Worm (Caenorhabditis elegans) whole organism, young adult: Measurements from ENCODE around the gene T19C4.1.

Source experiments
- D2030.7 ChIP-seq: fragments of 200-800 bp; sonication (Bioruptor generic); IDR thresholded peaks from 2 replicates; pipeline ENCODE4 v1.3.6; 2022; ENCODE audit warnings: missing genetic modification reagents, missing genetic modification characterization, missing compliant biosample characterization
- F10E7.11 ChIP-seq: sonication (generic microtip); optimal IDR thresholded peaks from 2 replicates; lab custom pipeline; 2017; ENCODE audit warnings: mild to moderate bottlenecking, missing genetic modification characterization, moderate library complexity, missing compliant biosample characterization
- F23B12.7 ChIP-seq: sonication (generic microtip); optimal IDR thresholded peaks from 2 replicates; lab custom pipeline; 2017; ENCODE audit warnings: missing genetic modification characterization, mild to moderate bottlenecking, missing compliant biosample characterization, antibody characterized with exemption, moderate library complexity; ENCODE audit not compliant: insufficient read depth
- F49E8.2 ChIP-seq: sonication (generic microtip); optimal IDR thresholded peaks from 3 replicates; lab custom pipeline; 2017; ENCODE audit warnings: missing genetic modification characterization, mild to moderate bottlenecking, missing compliant biosample characterization, antibody characterized with exemption, moderate library complexity; ENCODE audit not compliant: insufficient read depth
- T07F8.4 ChIP-seq: sonication (generic microtip); optimal IDR thresholded peaks from 2 replicates; lab custom pipeline; 2016; ENCODE audit warnings: mild to moderate bottlenecking, missing genetic modification characterization, moderate library complexity, missing compliant biosample characterization
- Y53G8AR.9 ChIP-seq: fragments of 200-800 bp; sonication (Bioruptor generic); conservative IDR thresholded peaks from 2 replicates; pipeline ENCODE4 v1.3.6; 2022; ENCODE audit warnings: missing genetic modification reagents, missing genetic modification characterization, missing compliant biosample characterization
- Y56A3A.18 ChIP-seq: fragments of 200-800 bp; sonication (Bioruptor generic); IDR thresholded peaks from 2 replicates; pipeline ENCODE4 v1.3.6; 2022; ENCODE audit warnings: missing genetic modification reagents, missing genetic modification characterization, missing compliant biosample characterization
- Y67H2A.10 ChIP-seq: fragments of 200-800 bp; sonication (Bioruptor generic); conservative IDR thresholded peaks from 2 replicates; pipeline ENCODE4 v1.3.6; 2022; ENCODE audit warnings: missing genetic modification reagents, missing genetic modification characterization, missing compliant biosample characterization
- Y79H2A.3 ChIP-seq: fragments of 200-800 bp; sonication (Bioruptor generic); conservative IDR thresholded peaks from 2 replicates; pipeline ENCODE4 v1.3.6; 2022; ENCODE audit warnings: missing genetic modification reagents, missing genetic modification characterization, missing compliant biosample characterization
- ZK185.1 ChIP-seq: sonication (generic microtip); optimal IDR thresholded peaks from 2 replicates; lab custom pipeline; 2016; ENCODE audit warnings: mild to moderate bottlenecking, missing genetic modification characterization, missing compliant biosample characterization; ENCODE audit not compliant: poor library complexity, severe bottlenecking
- athp-1 ChIP-seq: sonication (generic microtip); optimal IDR thresholded peaks from 2 replicates; lab custom pipeline; 2017; ENCODE audit warnings: mild to moderate bottlenecking, missing genetic modification characterization, missing compliant biosample characterization
- attf-5 ChIP-seq: fragments of 200-800 bp; sonication (Bioruptor generic); optimal IDR thresholded peaks from 2 replicates; lab custom pipeline; 2018; ENCODE audit warnings: mild to moderate bottlenecking, missing genetic modification characterization, missing compliant biosample characterization
- cebp-1 ChIP-seq, 2 experiments: fragments of 200-800 bp in 1 of 2; sonication (Bioruptor generic) in 1 of 2; sonication (generic microtip) in 1 of 2; IDR thresholded peaks in 1 of 2; optimal IDR thresholded peaks in 1 of 2; 2 replicates each; pipeline versions ENCODE4 v1.3.6 to Lab custom; 2017 to 2022; ENCODE audit warnings: missing compliant biosample characterization in 2 of 2, missing genetic modification characterization in 2 of 2, mild to moderate bottlenecking in 1 of 2, missing genetic modification reagents in 1 of 2, moderate library complexity in 1 of 2
- ceh-27 ChIP-seq: fragments of 200-800 bp; sonication (Bioruptor generic); optimal IDR thresholded peaks from 2 replicates; lab custom pipeline; 2018; ENCODE audit warnings: mild to moderate bottlenecking, missing genetic modification characterization, moderate library complexity, missing compliant biosample characterization
- egl-44 ChIP-seq: fragments of 200-800 bp; sonication (Bioruptor generic); IDR thresholded peaks from 2 replicates; pipeline ENCODE4 v1.3.6; 2022; ENCODE audit warnings: missing genetic modification reagents, missing genetic modification characterization, missing compliant biosample characterization
- him-1 ChIP-seq: sonication (generic microtip); optimal IDR thresholded peaks from 2 replicates; lab custom pipeline; 2016; ENCODE audit warnings: missing genotype, missing genetic modification reagents, missing genetic modification characterization, missing compliant biosample characterization
- hmg-1.2 ChIP-seq: fragments of 200-800 bp; sonication (Bioruptor generic); IDR thresholded peaks from 2 replicates; pipeline ENCODE4 v1.3.6; 2022; ENCODE audit warnings: missing genetic modification reagents, missing genetic modification characterization, missing compliant biosample characterization
- hmg-20 ChIP-seq: fragments of 200-800 bp; sonication (Bioruptor generic); IDR thresholded peaks from 2 replicates; pipeline ENCODE4 v1.3.6; 2022; ENCODE audit warnings: missing genetic modification reagents, missing genetic modification characterization, missing compliant biosample characterization
- let-526 ChIP-seq: fragments of 200-800 bp; sonication (Bioruptor generic); IDR thresholded peaks from 2 replicates; pipeline ENCODE4 v1.3.6; 2022; ENCODE audit warnings: missing genetic modification reagents, missing genetic modification characterization, missing compliant biosample characterization
- let-607 ChIP-seq, 2 experiments: fragments of 200-800 bp in 1 of 2; sonication (Bioruptor generic) in 1 of 2; sonication (generic microtip) in 1 of 2; optimal IDR thresholded peaks; 2 replicates each; lab custom pipeline; 2016 to 2018; ENCODE audit warnings: mild to moderate bottlenecking in 2 of 2, missing compliant biosample characterization in 2 of 2, missing genetic modification characterization in 2 of 2, moderate library complexity in 2 of 2, missing genotype in 1 of 2
- lin-26 ChIP-seq: fragments of 200-800 bp; sonication (Bioruptor generic); IDR thresholded peaks from 2 replicates; pipeline ENCODE4 v1.3.6; 2022; ENCODE audit warnings: missing genetic modification reagents, missing genetic modification characterization, missing compliant biosample characterization
- lin-40 ChIP-seq: sonication (generic microtip); optimal IDR thresholded peaks from 2 replicates; lab custom pipeline; 2016; ENCODE audit warnings: missing genetic modification characterization, mild to moderate bottlenecking, missing compliant biosample characterization, missing genotype, missing genetic modification reagents
- lin-54 ChIP-seq: fragments of 200-800 bp; sonication (Bioruptor generic); optimal IDR thresholded peaks from 2 replicates; lab custom pipeline; 2018; ENCODE audit warnings: mild to moderate bottlenecking, missing genetic modification characterization, missing compliant biosample characterization
- lir-1 ChIP-seq: fragments of 200-800 bp; sonication (Bioruptor generic); conservative IDR thresholded peaks from 2 replicates; pipeline ENCODE4 v1.3.6; 2022; ENCODE audit warnings: missing genetic modification reagents, missing genetic modification characterization, missing compliant biosample characterization
- madf-6 ChIP-seq: fragments of 200-800 bp; sonication (Bioruptor generic); IDR thresholded peaks from 2 replicates; pipeline ENCODE4 v1.3.6; 2022; ENCODE audit warnings: missing genetic modification reagents, missing genetic modification characterization, missing compliant biosample characterization
- mcd-1 ChIP-seq: fragments of 200-800 bp; sonication (Bioruptor generic); IDR thresholded peaks from 2 replicates; pipeline ENCODE4 v1.3.6; 2022; ENCODE audit warnings: missing genetic modification reagents, missing genetic modification characterization, missing compliant biosample characterization
- nfyb-1 ChIP-seq: fragments of 200-800 bp; sonication (Bioruptor generic); IDR thresholded peaks from 2 replicates; pipeline ENCODE4 v1.3.6; 2022; ENCODE audit warnings: missing genetic modification reagents, missing genetic modification characterization, missing compliant biosample characterization
- nhr-80 ChIP-seq: sonication (generic microtip); optimal IDR thresholded peaks from 2 replicates; lab custom pipeline; 2016; ENCODE audit warnings: missing genetic modification characterization, missing compliant biosample characterization
- snpc-1.3 ChIP-seq: sonication (generic microtip); optimal IDR thresholded peaks from 2 replicates; lab custom pipeline; 2017; ENCODE audit warnings: missing genetic modification characterization, mild to moderate bottlenecking, missing compliant biosample characterization, antibody characterized with exemption, moderate library complexity, missing genotype, missing genetic modification reagents; ENCODE audit not compliant: insufficient read depth
- snpc-3.4 ChIP-seq: sonication (generic microtip); optimal IDR thresholded peaks from 2 replicates; lab custom pipeline; 2017; ENCODE audit warnings: missing genetic modification characterization, mild to moderate bottlenecking, missing compliant biosample characterization, antibody characterized with exemption, moderate library complexity, missing genotype, missing genetic modification reagents
- sptf-2 ChIP-seq: fragments of 200-800 bp; sonication (Bioruptor generic); optimal IDR thresholded peaks from 2 replicates; lab custom pipeline; 2018; ENCODE audit warnings: mild to moderate bottlenecking, missing genetic modification characterization, missing compliant biosample characterization
- tbp1 ChIP-seq: fragments of 200-800 bp; sonication (Bioruptor generic); optimal IDR thresholded peaks from 2 replicates; lab custom pipeline; 2018; ENCODE audit warnings: mild to moderate bottlenecking, missing genetic modification characterization, missing compliant biosample characterization
- zim-3 ChIP-seq: sonication (generic microtip); optimal IDR thresholded peaks from 2 replicates; lab custom pipeline; 2017; ENCODE audit warnings: mild to moderate bottlenecking, missing genetic modification characterization, moderate library complexity, missing compliant biosample characterization
- ztf-18 ChIP-seq: sonication (generic microtip); optimal IDR thresholded peaks from 2 replicates; lab custom pipeline; 2016; ENCODE audit warnings: missing genotype, mild to moderate bottlenecking, missing genetic modification characterization, missing compliant biosample characterization
- ztf-26 ChIP-seq: sonication (generic microtip); optimal IDR thresholded peaks from 2 replicates; lab custom pipeline; 2017; ENCODE audit warnings: missing genetic modification characterization, missing compliant biosample characterization

T19C4.1 gene

ce11 chrV:11113041-11113574 is 36.4 kb upstream of the T19C4.1 start, which contains the start of gene erfa-3 (continued):
- TF ChIP-seq cebp-1 (GFP tag; IDR thresholded peaks at IDR 0.05; lab: Robert Waterston, UW) (peak; percentile 93), cebp-1 (tag; optimal IDR thresholded peaks at IDR 0.05; lab: Kevin White, UChicago) (peak; percentile 97), ztf-26 (tag; lab: Kevin White, UChicago) (no peak), egl-44 (peak; percentile 45; the same call in 1 of the 2 replicates), nhr-80 (peak; percentile 63), Y79H2A.3 (GFP tag; lab: Robert Waterston, UW) (0 out of 2 replicates have a peak, but pooled peaks have one; percentile 25), snpc-1.3 (tag; lab: Kevin White, UChicago) (peak; percentile 25), D2030.7 (peak; percentile 38; the same call in 1 of the 2 replicates), madf-6 (GFP tag; lab: Robert Waterston, UW) (peak; percentile 76), attf-5 (peak; percentile 85), lin-26 (GFP tag; lab: Robert Waterston, UW) (peak; percentile 36; the same call in 1 of the 2 replicates), Y56A3A.18 (GFP tag; lab: Robert Waterston, UW) (no peak), lir-1 (GFP tag; lab: Robert Waterston, UW) (0 out of 2 replicates have a peak, but pooled peaks have one; percentile 23), let-607 (tag; optimal IDR thresholded peaks at IDR 0.05; lab: Kevin White, UChicago) (peak in 1 of 2 experiments; percentile 2), tbp1 (GFP tag; lab: Kevin White, UChicago) (peak; percentile 33), snpc-3.4 (tag; lab: Kevin White, UChicago) (peak; percentile 85), ceh-27 (no peak), zim-3 (tag; lab: Kevin White, UChicago) (no peak), lin-54 (peak; percentile 58), F23B12.7 (peak; percentile 59), lin-40 (peak; percentile 49), F49E8.2 (tag; lab: Kevin White, UChicago) (peak; percentile 39), let-526 (GFP tag; lab: Robert Waterston, UW) (0 out of 2 replicates have a peak, but pooled peaks have one; percentile 52), athp-1 (tag; lab: Kevin White, UChicago) (peak; percentile 2), hmg-1.2 (peak; percentile 43; the same call in 1 of the 2 replicates), ZK185.1 (tag; lab: Kevin White, UChicago) (peak; percentile 54), T07F8.4 (tag; lab: Kevin White, UChicago) (no peak), sptf-2 (GFP tag; lab: Kevin White, UChicago) (peak; percentile 70), ztf-18 (tag; lab: Kevin White, UChicago) (peak; percentile 43), F10E7.11 (no peak), nfyb-1 (GFP tag; lab: Robert Waterston, UW) (no peak), him-1 (tag; lab: Kevin White, UChicago) (peak; percentile 17), Y67H2A.10 (peak; percentile 49; the same call in 1 of the 2 replicates), mcd-1 (peak; percentile 68), hmg-20 (GFP tag; lab: Robert Waterston, UW) (peak; percentile 61; the same call in 1 of the 2 replicates)

ce11 chrV:11113607-11114006 is 35.9 kb upstream of the T19C4.1 start, which contains the start of gene math-33:
TSS of gene math-33 (plus strand) at chrV:11113907.
- no peak for TF ChIP-seq Y53G8AR.9 (GFP tag; lab: Robert Waterston, UW)
- TF ChIP-seq egl-44: no peak
